Worm (Caenorhabditis elegans): ENCODE measurements around the gene dpy-10.

dpy-10 gene

ce11 chrII:6712177-6712981 lies at the start of gene dpy-10, which contains the start of gene T14B4.19:
Gene dpy-10, minus strand, starts transcription at chrII:6712227.
Gene T14B4.19, minus strand, starts transcription at chrII:6712931.
- no peak for TF ChIP-seq ceh-39 (tag; optimal IDR thresholded peaks at IDR 0.05)
- TF ChIP-seq elt-3 (tag; optimal IDR thresholded peaks at IDR 0.05), result peak; percentile 58
- no peak for TF ChIP-seq mls-2 (tag; optimal IDR thresholded peaks at IDR 0.05)
- peak; percentile 80 for TF ChIP-seq elt-1 (tag; optimal IDR thresholded peaks at IDR 0.05; ENCODE audit: borderline replicate concordance, insufficient read depth)
- no peak for TF ChIP-seq hlh-1 (tag; optimal IDR thresholded peaks at IDR 0.05)
- TF ChIP-seq nhr-237 (tag; optimal IDR thresholded peaks at IDR 0.05), result no peak
- no peak for TF ChIP-seq unc-62 (GFP tag; optimal IDR thresholded peaks at IDR 0.05)
- no peak for TF ChIP-seq ztf-11 (tag; optimal IDR thresholded peaks at IDR 0.05)
- TF ChIP-seq pha-4 (tag; optimal IDR thresholded peaks at IDR 0.05), result no peak
- TF ChIP-seq unc-39 (tag; optimal IDR thresholded peaks at IDR 0.05), result no peak
- no peak for TF ChIP-seq sem-2 (GFP tag; optimal IDR thresholded peaks at IDR 0.05)
- TF ChIP-seq nhr-28 (tag; optimal IDR thresholded peaks at IDR 0.05), result no peak
- TF ChIP-seq mep-1 (tag; optimal IDR thresholded peaks at IDR 0.05), result no peak
- TF ChIP-seq ceh-43 (GFP tag; optimal IDR thresholded peaks at IDR 0.05), result no peak
- TF ChIP-seq flh-1 (GFP tag; optimal IDR thresholded peaks at IDR 0.05), result no peak
- peak; percentile 39 for TF ChIP-seq ham-2 (GFP tag; optimal IDR thresholded peaks at IDR 0.05)
- TF ChIP-seq mab-5 (tag; optimal IDR thresholded peaks at IDR 0.05), result no peak
- no peak for TF ChIP-seq snpc-4 (tag; optimal IDR thresholded peaks at IDR 0.05)
- TF ChIP-seq cnd-1 (tag; optimal IDR thresholded peaks at IDR 0.05), result no peak
- no peak for TF ChIP-seq lsy-2 (tag; optimal IDR thresholded peaks at IDR 0.05)
- peak; percentile 82 for TF ChIP-seq blmp-1 (tag; optimal IDR thresholded peaks at IDR 0.05)
- TF ChIP-seq lin-13 (tag; optimal IDR thresholded peaks at IDR 0.05), result no peak
- TF ChIP-seq tbx-8 (GFP tag; optimal IDR thresholded peaks at IDR 0.05), result no peak
- TF ChIP-seq nhr-12 (tag; optimal IDR thresholded peaks at IDR 0.05), result no peak
- no peak for TF ChIP-seq sptf-1 (tag; optimal IDR thresholded peaks at IDR 0.05)
- no peak for TF ChIP-seq lin-32 (GFP tag; optimal IDR thresholded peaks at IDR 0.05)
- no peak for TF ChIP-seq bed-3 (GFP tag; optimal IDR thresholded peaks at IDR 0.05)

ce11 chrII:6756232-6756631 lies 44.2 kb upstream of the dpy-10 start, which contains the start of gene F41G3.3:
Gene F41G3.3, plus strand, starts transcription at chrII:6756532.
- TF ChIP-seq elt-1 (tag; optimal IDR thresholded peaks at IDR 0.05; ENCODE audit: borderline replicate concordance, insufficient read depth) (no peak), nhr-28 (tag; optimal IDR thresholded peaks at IDR 0.05) (no peak), hlh-1 (tag; optimal IDR thresholded peaks at IDR 0.05) (no peak), nhr-12 (tag; optimal IDR thresholded peaks at IDR 0.05) (no peak), mls-2 (tag; optimal IDR thresholded peaks at IDR 0.05) (no peak), drap-1 (GFP tag; optimal IDR thresholded peaks at IDR 0.05) (no peak), zip-8 (tag; optimal IDR thresholded peaks at IDR 0.05) (no peak), sem-2 (GFP tag; optimal IDR thresholded peaks at IDR 0.05) (no peak), lin-32 (GFP tag; optimal IDR thresholded peaks at IDR 0.05) (no peak), snpc-4 (tag; optimal IDR thresholded peaks at IDR 0.05) (no peak), blmp-1 (tag; optimal IDR thresholded peaks at IDR 0.05) (no peak), pha-4 (tag; optimal IDR thresholded peaks at IDR 0.05) (no peak)

- no peak for TF ChIP-seq ces-1 (GFP tag; optimal IDR thresholded peaks at IDR 0.05)
- TF ChIP-seq M03D4.4 (tag; optimal IDR thresholded peaks at IDR 0.05), result no peak
- no peak for TF ChIP-seq pha-4 (tag; optimal IDR thresholded peaks at IDR 0.05)
- no peak for TF ChIP-seq ceh-39 (tag; optimal IDR thresholded peaks at IDR 0.05)
- no peak for TF ChIP-seq snpc-4 (tag; optimal IDR thresholded peaks at IDR 0.05)
- no peak for TF ChIP-seq blmp-1 (tag; optimal IDR thresholded peaks at IDR 0.05)
- no peak for TF ChIP-seq ceh-43 (GFP tag; optimal IDR thresholded peaks at IDR 0.05)
Observed at ce11 chrII:6754671-6755224, 42.7 kb upstream of the dpy-10 start, which contains the start of the genes srx-95 and fis-1. Gene srx-95, minus strand, starts transcription at chrII:6754771. Gene fis-1, plus strand, starts transcription at chrII:6755174.

- no peak for TF ChIP-seq lin-13 (tag; optimal IDR thresholded peaks at IDR 0.05)
Observed at ce11 chrII:6752850-6753249, 40.8 kb upstream of the dpy-10 start, which contains the start of gene F41G3.21. Gene F41G3.21, minus strand, starts transcription at chrII:6752950.

Data from whole organism, mixed stage, embryonic.